Worm (Caenorhabditis elegans): ENCODE data around the gene H43E16.1.

ce11 chrII:6646903-6647302, 27.2 kb upstream of the H43E16.1 start:
- TF ChIP-seq lin-35 (GFP tag; optimal IDR thresholded peaks at IDR 0.05), result no peak
- no peak for TF ChIP-seq lin-39 (tag; optimal IDR thresholded peaks at IDR 0.05)
- no peak for TF ChIP-seq ces-1 (GFP tag; optimal IDR thresholded peaks at IDR 0.05)
- no peak for TF ChIP-seq ztf-11 (tag; optimal IDR thresholded peaks at IDR 0.05)
- TF ChIP-seq mep-1 (tag; optimal IDR thresholded peaks at IDR 0.05), result no peak
- TF ChIP-seq vab-15 (tag; optimal IDR thresholded peaks at IDR 0.05), result no peak
- TF ChIP-seq zag-1 (tag; optimal IDR thresholded peaks at IDR 0.05), result no peak
- TF ChIP-seq alr-1 (tag; optimal IDR thresholded peaks at IDR 0.05; ENCODE audit: borderline replicate concordance), result no peak
- no peak for TF ChIP-seq nhr-237 (tag; optimal IDR thresholded peaks at IDR 0.05)
- no peak for TF ChIP-seq mdl-1 (tag; optimal IDR thresholded peaks at IDR 0.05)
- TF ChIP-seq snpc-4 (tag; optimal IDR thresholded peaks at IDR 0.05), result no peak
- no peak for TF ChIP-seq ama-1 (optimal IDR thresholded peaks at IDR 0.05)
- TF ChIP-seq lin-15B (tag; optimal IDR thresholded peaks at IDR 0.05), result no peak
- TF ChIP-seq unc-62 (GFP tag; optimal IDR thresholded peaks at IDR 0.05), result no peak

All from whole organism, L1 larva.